Worm (Caenorhabditis elegans) whole organism, early embryonic: ENCODE results near the gene T21B4.3.

ENCODE experiments used
- B0310.2 ChIP-seq: sonication (generic microtip); optimal IDR thresholded peaks from 2 replicates; lab custom pipeline; 2016; ENCODE audit warnings: mild to moderate bottlenecking, missing genetic modification characterization, missing compliant biosample characterization
- F13C5.2 ChIP-seq: sonication (generic microtip); optimal IDR thresholded peaks from 2 replicates; lab custom pipeline; 2017; ENCODE audit warnings: mild to moderate bottlenecking, missing genetic modification characterization, inconsistent platforms, missing compliant biosample characterization
- aly-1 ChIP-seq: sonication (generic microtip); optimal IDR thresholded peaks from 2 replicates; lab custom pipeline; 2016; ENCODE audit warnings: missing genetic modification characterization, missing compliant biosample characterization
- ama-1 ChIP-seq: fragments of 150-350 bp; optimal IDR thresholded peaks from 2 replicates; lab custom pipeline; 2014
- ceh-13 ChIP-seq: fragments of 200-800 bp; sonication (Bioruptor generic); optimal IDR thresholded peaks from 2 replicates; lab custom pipeline; 2018; ENCODE audit warnings: mild to moderate bottlenecking, missing genetic modification characterization, missing compliant biosample characterization
- ceh-36 ChIP-seq: sonication (generic microtip); optimal IDR thresholded peaks from 2 replicates; lab custom pipeline; 2016; ENCODE audit warnings: missing genetic modification characterization, inconsistent platforms, missing compliant biosample characterization
- ets-7 ChIP-seq: sonication (generic microtip); optimal IDR thresholded peaks from 2 replicates; lab custom pipeline; 2016; ENCODE audit warnings: missing genotype, missing genetic modification characterization, missing compliant biosample characterization
- flt-1 ChIP-seq: fragments of 200-800 bp; sonication (Bioruptor generic); IDR thresholded peaks from 2 replicates; pipeline ENCODE4 v1.3.6; 2022; ENCODE audit warnings: missing genetic modification characterization, missing compliant biosample characterization
- hmbx-1 ChIP-seq: sonication (generic microtip); optimal IDR thresholded peaks from 2 replicates; lab custom pipeline; 2016; ENCODE audit warnings: mild to moderate bottlenecking, missing genetic modification characterization, missing compliant biosample characterization
- hmg-4 ChIP-seq: fragments of 200-800 bp; sonication (Bioruptor generic); optimal IDR thresholded peaks from 2 replicates; lab custom pipeline; 2018; ENCODE audit warnings: mild to moderate bottlenecking, missing genetic modification characterization, missing compliant biosample characterization
- hnd-1 ChIP-seq: sonication (generic microtip); optimal IDR thresholded peaks from 2 replicates; lab custom pipeline; 2016; ENCODE audit warnings: missing genetic modification characterization, missing compliant biosample characterization
- pes-1 ChIP-seq: fragments of 200-800 bp; sonication (Bioruptor generic); IDR thresholded peaks from 2 replicates; pipeline ENCODE4 v1.3.6; 2022; ENCODE audit warnings: missing genetic modification reagents, missing genetic modification characterization, missing compliant biosample characterization
- scrt-1 ChIP-seq: fragments of 200-800 bp; sonication (Bioruptor generic); IDR thresholded peaks from 2 replicates; pipeline ENCODE4 v1.3.6; 2022; ENCODE audit warnings: missing genetic modification characterization, missing compliant biosample characterization
- sea-1 ChIP-seq: fragments of 200-800 bp; sonication (Bioruptor generic); conservative IDR thresholded peaks from 2 replicates; pipeline ENCODE4 v1.3.6; 2022; ENCODE audit warnings: missing genetic modification characterization, missing compliant biosample characterization
- tbx-11 ChIP-seq: fragments of 200-800 bp; sonication (Bioruptor generic); IDR thresholded peaks from 2 replicates; pipeline ENCODE4 v1.3.6; 2022; ENCODE audit warnings: missing genetic modification characterization, missing compliant biosample characterization
- tbx-37 ChIP-seq: fragments of 200-800 bp; sonication (Bioruptor generic); conservative IDR thresholded peaks from 2 replicates; pipeline ENCODE4 v1.3.6; 2022; ENCODE audit warnings: missing genetic modification reagents, missing genetic modification characterization, missing compliant biosample characterization
- tra-4 ChIP-seq: sonication (generic microtip); optimal IDR thresholded peaks from 2 replicates; lab custom pipeline; 2017; ENCODE audit warnings: missing genetic modification characterization, missing compliant biosample characterization

The T21B4.3 gene

ce11 chrII:12525526-12525925 lies 28.6 kb upstream of the T21B4.3 start, which contains the start of gene srx-118:
Gene srx-118, plus strand, starts transcription at chrII:12525826.
- no peak for TF ChIP-seq hnd-1 (tag; lab: Kevin White, UChicago)
- TF ChIP-seq tra-4 (tag; lab: Kevin White, UChicago), result no peak
- TF ChIP-seq ama-1, result no peak
- no peak for TF ChIP-seq pes-1
- no peak for TF ChIP-seq hmg-4 (GFP tag; lab: Kevin White, UChicago)
- no peak for TF ChIP-seq scrt-1 (GFP tag; lab: Robert Waterston, UW)
- no peak for TF ChIP-seq ets-7 (tag; lab: Kevin White, UChicago)
- no peak for TF ChIP-seq B0310.2

DNA sequence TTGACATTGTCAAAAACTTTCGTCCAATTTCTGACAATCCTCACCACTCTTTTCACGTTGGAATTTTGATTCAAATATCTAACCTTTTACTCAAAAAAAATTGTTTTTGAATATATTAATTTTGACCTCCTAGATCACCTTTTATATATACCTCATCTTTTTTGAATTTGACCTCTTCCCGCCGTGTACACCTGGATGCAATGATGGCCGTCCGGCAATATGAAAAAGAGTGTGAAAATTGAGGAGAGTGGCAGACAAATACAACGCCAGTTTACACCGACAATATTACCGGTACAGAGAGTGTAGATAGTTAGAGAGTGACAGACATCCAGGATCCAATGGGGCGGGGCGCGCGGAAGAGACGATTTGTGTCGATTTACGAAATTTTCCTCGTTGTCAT lies 22.7 kb upstream of the T21B4.3 start, which contains the start of gene ceh-99:
Gene ceh-99, plus strand, starts transcription at position 366 of the 400 bp plus-strand sequence.
- TF ChIP-seq ceh-13 (GFP tag; lab: Kevin White, UChicago) (no peak), flt-1 (GFP tag; lab: Robert Waterston, UW) (no peak), tbx-11 (GFP tag; lab: Robert Waterston, UW) (no peak), ama-1 (no peak), hmg-4 (GFP tag; lab: Kevin White, UChicago) (no peak), ceh-36 (tag; lab: Kevin White, UChicago) (no peak), ets-7 (tag; lab: Kevin White, UChicago) (no peak)

- TF ChIP-seq F13C5.2 (no peak), ets-7 (tag; lab: Kevin White, UChicago) (no peak), scrt-1 (GFP tag; lab: Robert Waterston, UW) (no peak), B0310.2 (no peak), sea-1 (no peak), tra-4 (tag; lab: Kevin White, UChicago) (no peak), hnd-1 (tag; lab: Kevin White, UChicago) (no peak), ceh-13 (GFP tag; lab: Kevin White, UChicago) (no peak), hmbx-1 (tag; lab: Kevin White, UChicago) (no peak), flt-1 (GFP tag; lab: Robert Waterston, UW) (no peak)
Observed at ce11 chrII:12518809-12519344, 22.0 kb upstream of the T21B4.3 start, which contains the start of gene srh-70. Gene srh-70, minus strand, starts transcription at chrII:12518859.

DNA sequence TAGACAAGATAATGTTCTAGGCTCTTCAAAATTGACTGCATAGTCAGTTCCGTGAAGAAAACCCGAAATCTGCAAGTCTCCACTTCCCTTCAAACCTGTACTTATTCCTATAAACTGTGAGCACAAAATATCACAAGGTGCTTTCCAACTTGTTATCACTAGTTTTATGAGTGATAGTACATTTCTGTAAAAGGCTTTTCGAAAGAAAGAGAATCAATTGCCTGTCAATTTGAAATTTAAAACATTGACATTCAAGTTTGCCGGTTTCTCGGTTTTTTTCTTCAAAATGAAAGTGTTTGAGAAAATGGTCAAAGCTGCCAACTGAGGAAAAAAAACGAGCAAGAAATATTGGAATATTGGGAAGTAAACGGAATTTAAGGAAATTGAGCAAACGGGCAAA lies 21.1 kb upstream of the T21B4.3 start:
- TF ChIP-seq tbx-37 (GFP tag; lab: Robert Waterston, UW), result no peak
- TF ChIP-seq hmbx-1 (tag; lab: Kevin White, UChicago), result no peak
- TF ChIP-seq ets-7 (tag; lab: Kevin White, UChicago), result no peak
- no peak for TF ChIP-seq ceh-36 (tag; lab: Kevin White, UChicago)
- TF ChIP-seq flt-1 (GFP tag; lab: Robert Waterston, UW), result no peak

- TF ChIP-seq pes-1 (no peak), ceh-13 (GFP tag; lab: Kevin White, UChicago) (no peak), F13C5.2 (no peak), ets-7 (tag; lab: Kevin White, UChicago) (no peak), tra-4 (tag; lab: Kevin White, UChicago) (no peak), B0310.2 (no peak), aly-1 (tag; lab: Kevin White, UChicago) (no peak), sea-1 (no peak), flt-1 (GFP tag; lab: Robert Waterston, UW) (no peak), tbx-37 (GFP tag; lab: Robert Waterston, UW) (no peak), scrt-1 (GFP tag; lab: Robert Waterston, UW) (no peak)
Observed at ce11 chrII:12516313-12516712, 19.4 kb upstream of the T21B4.3 start, which contains the start of gene srh-61. Gene srh-61, minus strand, starts transcription at chrII:12516413.

DNA sequence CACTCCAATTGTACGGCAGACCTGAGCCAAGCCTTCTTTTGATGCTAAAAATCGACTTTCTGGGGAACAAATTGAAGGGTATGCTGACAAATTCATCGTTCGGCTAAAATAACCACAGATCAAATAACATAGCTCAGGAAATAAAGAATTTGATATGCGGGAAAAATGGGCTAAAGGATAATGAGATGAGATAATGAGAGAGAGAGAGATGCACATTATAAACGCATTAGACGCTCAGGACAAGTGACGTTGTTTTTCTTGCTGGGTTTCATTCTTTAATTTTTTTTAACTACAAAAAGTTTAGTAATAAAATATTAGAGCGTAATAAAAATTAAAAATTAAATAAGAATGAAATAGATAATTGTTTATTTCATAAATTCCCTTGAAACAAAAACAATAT lies 17.7 kb upstream of the T21B4.3 start, which contains the start of gene srh-69:
Gene srh-69, minus strand, starts transcription at position 101 of the 400 bp plus-strand sequence.
- TF ChIP-seq hmg-4 (GFP tag; lab: Kevin White, UChicago) (no peak), aly-1 (tag; lab: Kevin White, UChicago) (no peak), B0310.2 (no peak), sea-1 (no peak), ceh-13 (GFP tag; lab: Kevin White, UChicago) (no peak), F13C5.2 (no peak), tra-4 (tag; lab: Kevin White, UChicago) (no peak), hnd-1 (tag; lab: Kevin White, UChicago) (no peak), scrt-1 (GFP tag; lab: Robert Waterston, UW) (no peak), ama-1 (no peak), hmbx-1 (tag; lab: Kevin White, UChicago) (no peak), tbx-37 (GFP tag; lab: Robert Waterston, UW) (no peak), flt-1 (GFP tag; lab: Robert Waterston, UW) (no peak), ets-7 (tag; lab: Kevin White, UChicago) (no peak), tbx-11 (GFP tag; lab: Robert Waterston, UW) (no peak)

- TF ChIP-seq B0310.2, result no peak
- TF ChIP-seq tra-4 (tag; lab: Kevin White, UChicago), result no peak
- no peak for TF ChIP-seq flt-1 (GFP tag; lab: Robert Waterston, UW)
Observed at ce11 chrII:12511866-12512265, 15.0 kb upstream of the T21B4.3 start, which contains the start of gene srh-73. Gene srh-73, plus strand, starts transcription at chrII:12512166.

- no peak for TF ChIP-seq B0310.2
- no peak for TF ChIP-seq aly-1 (tag; lab: Kevin White, UChicago)
- no peak for TF ChIP-seq scrt-1 (GFP tag; lab: Robert Waterston, UW)
- TF ChIP-seq sea-1, result no peak
- TF ChIP-seq pes-1, result no peak
- no peak for TF ChIP-seq ets-7 (tag; lab: Kevin White, UChicago)
- TF ChIP-seq ama-1, result no peak
- TF ChIP-seq hnd-1 (tag; lab: Kevin White, UChicago), result no peak
- TF ChIP-seq tbx-11 (GFP tag; lab: Robert Waterston, UW), result no peak
- no peak for TF ChIP-seq ceh-13 (GFP tag; lab: Kevin White, UChicago)
- TF ChIP-seq hmg-4 (GFP tag; lab: Kevin White, UChicago), result no peak
- no peak for TF ChIP-seq F13C5.2
- no peak for TF ChIP-seq ceh-36 (tag; lab: Kevin White, UChicago)
Observed at ce11 chrII:12508650-12509049, 11.8 kb upstream of the T21B4.3 start, which contains the start of gene srh-67. Gene srh-67, plus strand, starts transcription at chrII:12508950.
